Worm (Caenorhabditis elegans) whole organism, dauer: Measurements from ENCODE around the gene C18E9.8.

Experiments
- unc-62 ChIP-seq: sonication (generic microtip); optimal IDR thresholded peaks from 2 replicates; lab custom pipeline; 2017; ENCODE audit warnings: missing biosample characterization, missing genetic modification reagents, missing genetic modification characterization

Gene C18E9.8

ce11 chrII:9001743-9002222 lies 13.9 kb upstream of the C18E9.8 start, which contains the start of gene F44G4.6:
TSS of gene F44G4.6 (minus strand) at chrII:9001793.
- no peak for TF ChIP-seq unc-62 (GFP tag; lab: Kevin White, UChicago)

- TF ChIP-seq unc-62 (GFP tag; lab: Kevin White, UChicago) = no peak
These were observed 12.5 kb upstream of the C18E9.8 start, which contains the start of gene F44G4.5 for ce11 chrII:9000331-9000730. TSS of gene F44G4.5 (minus strand) at chrII:9000431.

DNA sequence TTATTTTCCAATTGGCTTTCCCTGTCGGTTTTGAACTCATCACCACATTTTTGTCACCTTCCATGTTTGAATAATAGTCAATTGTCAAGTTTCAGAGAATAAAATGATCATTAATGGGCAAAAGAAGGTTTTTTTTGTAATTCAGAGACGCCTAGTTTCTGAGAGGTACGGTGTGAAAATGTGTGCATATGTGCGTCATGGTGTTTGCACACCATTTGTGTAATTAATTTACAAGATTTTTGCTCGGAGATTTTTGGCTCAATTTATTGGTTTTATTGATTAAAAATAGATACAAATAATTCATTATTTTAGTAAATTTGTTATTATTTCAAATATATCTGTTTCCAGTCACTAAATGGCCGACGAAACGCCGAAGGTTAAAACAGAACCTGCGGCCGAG lies 9.6 kb upstream of the C18E9.8 start, which contains the start of the genes F44G4.3 and tdp-1:
TSS of gene F44G4.3 (minus strand) at position 184 of the 400 bp plus-strand sequence.
TSS of gene tdp-1 (plus strand) at position 347 of the 400 bp plus-strand sequence.
- no peak for TF ChIP-seq unc-62 (GFP tag; lab: Kevin White, UChicago)

DNA sequence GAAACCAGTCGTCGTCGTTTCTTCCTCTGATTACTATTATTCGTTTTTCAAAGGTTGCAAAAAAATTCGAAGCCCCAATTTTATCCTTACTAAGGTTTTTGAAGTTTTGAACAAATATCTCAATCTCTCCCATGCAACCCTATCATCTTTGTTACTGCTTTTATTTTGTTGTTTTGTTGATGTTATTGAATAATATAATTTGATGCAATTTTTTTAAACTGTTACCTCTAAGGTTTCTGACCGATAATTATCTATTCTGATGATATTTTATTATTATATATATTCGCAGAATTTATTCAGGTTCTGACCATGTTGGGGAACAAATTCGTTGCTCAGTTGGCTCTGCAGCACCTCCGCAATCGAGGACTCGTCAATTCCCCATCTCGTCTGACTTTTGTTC lies 8.2 kb upstream of the C18E9.8 start, which contains the start of gene ndub-2:
TSS of gene ndub-2 (plus strand) at position 301 of the 400 bp plus-strand sequence.
- no peak for TF ChIP-seq unc-62 (GFP tag; lab: Kevin White, UChicago)

DNA sequence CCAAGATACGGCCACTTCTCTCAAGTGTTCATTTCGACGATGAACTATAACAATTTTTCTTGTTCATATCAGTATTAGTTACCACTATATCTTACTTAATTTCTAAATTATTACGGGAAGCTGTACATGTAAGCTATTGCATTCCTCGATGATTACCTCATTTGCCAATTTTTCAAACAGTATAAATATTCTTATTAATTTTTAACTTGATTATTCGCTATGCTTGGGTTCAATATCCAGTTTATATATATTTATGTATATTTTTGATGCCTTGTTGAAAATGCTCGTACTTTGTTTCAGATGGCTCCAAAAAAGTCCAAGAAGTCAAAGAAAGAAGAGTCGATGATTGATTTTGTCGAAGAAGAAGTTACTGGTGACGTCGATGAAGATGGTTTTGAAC lies 6.5 kb upstream of the C18E9.8 start, which contains the start of gene F44G4.1:
TSS of gene F44G4.1 (plus strand) at position 301 of the 400 bp plus-strand sequence.
- TF ChIP-seq unc-62 (GFP tag; lab: Kevin White, UChicago) = no peak

- no peak for TF ChIP-seq unc-62 (GFP tag; lab: Kevin White, UChicago)
These were observed 4.9 kb upstream of the C18E9.8 start, which contains the start of gene ooc-5 for ce11 chrII:8992780-8993179. TSS of gene ooc-5 (plus strand) at chrII:8993160.

- no peak for TF ChIP-seq unc-62 (GFP tag; lab: Kevin White, UChicago)
These were observed 3.7 kb upstream of the C18E9.8 start for ce11 chrII:8991602-8992001.

DNA sequence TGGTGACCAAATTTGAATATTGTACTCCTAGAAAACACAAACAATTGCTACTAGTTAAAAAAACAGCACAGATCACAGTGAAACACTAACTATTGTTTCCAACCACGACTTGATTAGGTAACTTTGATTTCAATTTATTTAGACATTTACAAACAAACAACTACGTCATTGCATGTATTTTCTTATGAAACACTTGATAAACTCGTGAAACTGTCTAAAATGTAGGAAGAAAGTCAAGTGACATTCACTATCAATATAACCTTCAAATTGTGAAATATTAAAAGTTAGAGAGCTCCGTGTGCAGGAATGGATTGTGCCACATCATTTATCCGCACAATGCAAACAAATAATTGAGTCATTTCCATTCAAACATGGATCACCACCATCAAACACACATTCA lies 2.4 kb upstream of the C18E9.8 start:
- TF ChIP-seq unc-62 (GFP tag; lab: Kevin White, UChicago) = no peak

DNA sequence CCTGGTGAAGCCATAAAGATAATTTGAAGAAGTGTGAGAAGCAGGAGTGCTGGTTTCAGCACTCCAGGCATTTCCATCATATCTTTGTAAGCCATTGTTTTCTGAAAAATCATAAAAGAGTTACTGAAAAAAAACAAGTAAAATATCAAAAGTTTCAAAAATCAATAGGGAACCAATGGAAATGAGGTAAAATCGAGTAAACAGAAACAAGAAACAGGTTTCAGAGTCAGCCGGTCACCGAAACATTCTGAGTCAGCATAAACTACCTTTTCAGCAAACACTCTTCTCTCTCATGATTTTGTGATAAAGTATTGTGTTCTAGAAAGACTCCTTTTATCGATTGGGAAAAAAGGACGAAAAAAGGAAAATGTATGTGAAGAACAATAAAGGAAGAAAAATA lies 1.6 kb upstream of the C18E9.8 start, which contains the start of gene C18E9.9:
TSS of gene C18E9.9 (minus strand) at position 101 of the 400 bp plus-strand sequence.
- TF ChIP-seq unc-62 (GFP tag; lab: Kevin White, UChicago) = no peak

ce11 chrII:8982683-8983082 lies 5.2 kb downstream of the C18E9.8 start, which contains the start of gene C18E9.7:
TSS of gene C18E9.7 (minus strand) at chrII:8982783.
- no peak for TF ChIP-seq unc-62 (GFP tag; lab: Kevin White, UChicago)

DNA sequence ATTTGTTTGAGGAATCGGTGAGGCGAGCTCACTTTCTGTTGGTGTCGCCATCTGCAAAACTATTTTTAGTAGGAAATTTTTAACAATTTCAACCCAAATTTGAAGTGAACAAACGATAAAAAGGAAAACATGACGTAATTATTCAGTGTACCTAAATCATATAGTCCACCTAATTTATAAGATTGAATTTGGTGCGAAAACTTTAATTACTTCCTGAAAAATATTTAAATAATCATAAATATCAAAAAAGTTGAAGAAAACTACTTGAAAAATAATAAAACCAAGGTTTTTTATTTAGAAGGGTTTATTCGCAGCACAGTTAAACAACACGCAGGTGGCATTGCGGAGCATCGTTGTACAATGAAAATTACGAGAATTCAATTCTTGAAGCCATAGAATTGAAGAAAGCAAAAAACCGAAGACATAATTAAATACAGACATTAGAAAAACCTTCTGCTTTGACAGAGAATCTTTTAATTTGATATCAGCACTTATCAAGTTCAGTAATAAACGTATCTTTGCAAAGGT lies 14.3 kb downstream of the C18E9.8 start, which contains the start of gene tomm-40:
TSS of gene tomm-40 (minus strand) at position 51 of the 528 bp plus-strand sequence.
- TF ChIP-seq unc-62 (GFP tag; lab: Kevin White, UChicago) = no peak

DNA sequence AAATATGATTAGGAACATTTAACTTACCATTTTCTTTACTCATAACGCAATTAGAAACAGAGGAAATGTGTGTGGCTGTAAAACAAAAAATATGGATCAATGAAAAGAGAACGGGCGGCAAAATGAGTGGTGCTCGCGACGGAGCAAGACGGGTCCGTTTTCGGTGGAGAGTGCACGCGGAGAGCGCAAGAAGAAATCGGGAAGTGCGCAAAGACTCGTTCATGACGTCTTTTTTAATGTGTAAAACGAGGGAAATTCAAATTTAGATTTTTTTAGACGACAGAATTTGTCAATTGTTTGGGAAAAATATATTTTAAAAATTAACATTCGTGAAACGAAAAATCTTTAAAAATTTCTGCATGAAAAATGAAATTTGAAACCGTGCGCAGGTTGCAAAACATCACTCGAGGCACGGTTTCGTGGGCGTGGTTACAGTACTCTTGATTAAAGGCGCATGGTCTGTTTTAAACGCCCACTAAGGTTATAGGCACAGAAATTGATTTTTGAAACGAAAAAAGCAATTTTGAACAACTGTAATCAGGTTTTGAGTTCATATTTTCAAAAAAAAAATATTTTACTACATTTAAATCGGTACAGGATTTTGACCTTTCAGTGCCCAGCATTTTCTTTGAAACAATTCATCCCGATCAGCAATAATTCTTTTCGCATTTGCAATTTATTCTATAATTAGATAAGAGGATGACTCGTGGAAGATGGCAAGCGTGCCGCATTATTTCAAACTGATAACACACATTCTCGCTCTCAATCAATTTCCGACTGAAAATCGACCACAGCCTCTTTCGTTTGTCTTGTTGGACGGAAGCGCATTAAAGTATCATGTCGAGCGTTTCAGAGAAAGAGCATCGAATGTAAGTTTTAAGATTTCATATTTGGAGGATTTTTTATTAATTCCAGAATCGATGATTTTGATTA lies 18.3 kb downstream of the C18E9.8 start, which contains the start of the genes szy-20 and C18E9.5:
TSS of gene szy-20 (minus strand) at position 83 of the 933 bp plus-strand sequence.
TSS of gene C18E9.5 (plus strand) at position 730 of the 933 bp plus-strand sequence.
- TF ChIP-seq unc-62 (GFP tag; lab: Kevin White, UChicago) = no peak

- no peak for TF ChIP-seq unc-62 (GFP tag; lab: Kevin White, UChicago)
These were observed 23.0 kb downstream of the C18E9.8 start, which contains the start of the genes ndub-3 and C18E9.2 for ce11 chrII:8964835-8965234. TSS of gene ndub-3 (minus strand) at chrII:8964890. TSS of gene C18E9.2 (plus strand) at chrII:8965006.

DNA sequence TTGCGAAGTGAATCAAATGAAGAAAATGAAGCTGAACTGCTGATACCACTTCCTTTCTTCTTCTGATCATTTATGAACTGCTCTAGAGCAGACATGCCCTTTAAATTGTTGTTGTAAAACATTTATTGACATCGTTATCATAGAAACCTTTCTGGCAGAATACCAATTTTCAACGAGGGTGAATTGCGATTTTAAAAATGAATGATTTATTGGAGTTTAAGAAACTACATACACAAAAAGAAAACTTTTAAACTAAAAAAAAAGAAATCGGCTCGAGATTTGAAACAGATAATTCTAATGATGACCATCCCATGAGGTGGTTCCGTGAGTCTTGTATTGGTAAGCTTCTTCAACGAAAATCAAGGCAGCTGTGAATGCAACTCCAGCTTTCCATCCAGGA lies 23.8 kb downstream of the C18E9.8 start, which contains the start of gene sftd-3:
TSS of gene sftd-3 (minus strand) at position 101 of the 400 bp plus-strand sequence.
- no peak for TF ChIP-seq unc-62 (GFP tag; lab: Kevin White, UChicago)

- no peak for TF ChIP-seq unc-62 (GFP tag; lab: Kevin White, UChicago)
These were observed 25.7 kb downstream of the C18E9.8 start for ce11 chrII:8962206-8962605.
